Fruit fly (Drosophila melanogaster) whole organism, embryonic: Measurements from ENCODE around the gene Gale.
A peak's percentile ranks its signal among the peaks of the same experiment; 100 is the strongest.

Experiments
- Antp ChIP-seq: fragments of 200-800 bp; sonication (Bioruptor generic); optimal IDR thresholded peaks from 3 replicates; lab custom pipeline; 2016; ENCODE audit warnings: missing biosample characterization, missing genetic modification characterization
- CG10979 ChIP-seq: fragments of 200-800 bp; sonication (Bioruptor generic); optimal IDR thresholded peaks from 2 replicates; lab custom pipeline; 2018; ENCODE audit warnings: missing biosample characterization, mild to moderate bottlenecking, missing genetic modification characterization, moderate library complexity
- CG11696 ChIP-seq: fragments of 200-800 bp; sonication (Bioruptor generic); IDR thresholded peaks from 2 replicates; pipeline ENCODE4 v1.3.6; 2022; ENCODE audit warnings: missing biosample characterization, missing genetic modification characterization
- CG12236 ChIP-seq: fragments of 200-800 bp; sonication (Bioruptor generic); optimal IDR thresholded peaks from 2 replicates; lab custom pipeline; 2016; ENCODE audit warnings: missing biosample characterization, missing genetic modification characterization
- CG13624 ChIP-seq: fragments of 200-800 bp; sonication (Bioruptor generic); optimal IDR thresholded peaks from 2 replicates; lab custom pipeline; 2016; ENCODE audit warnings: missing biosample characterization, missing genetic modification characterization
- CG13894 ChIP-seq: fragments of 200-800 bp; sonication (Bioruptor generic); optimal IDR thresholded peaks from 3 replicates; lab custom pipeline; 2018; ENCODE audit warnings: missing biosample characterization, mild to moderate bottlenecking, missing genetic modification characterization, moderate library complexity
- CG18619 ChIP-seq: fragments of 200-800 bp; sonication (Bioruptor generic); optimal IDR thresholded peaks from 3 replicates; lab custom pipeline; 2017; ENCODE audit warnings: missing biosample characterization, mild to moderate bottlenecking, missing genetic modification characterization
- CG2129 ChIP-seq: fragments of 200-800 bp; sonication (Bioruptor generic); IDR thresholded peaks from 2 replicates; pipeline ENCODE4 v1.3.6; 2022; ENCODE audit warnings: missing biosample characterization, missing genetic modification characterization; ENCODE audit not compliant: partially characterized antibody
- CG2202 ChIP-seq: fragments of 200-800 bp; sonication (Bioruptor generic); optimal IDR thresholded peaks from 2 replicates; lab custom pipeline; 2018; ENCODE audit warnings: missing biosample characterization, mild to moderate bottlenecking, missing genetic modification characterization
- CG2875 ChIP-seq: fragments of 200-800 bp; sonication (Bioruptor generic); optimal IDR thresholded peaks from 2 replicates; lab custom pipeline; 2017; ENCODE audit warnings: missing biosample characterization, mild to moderate bottlenecking, missing genetic modification characterization, missing genetic modification reagents
- CG2889 ChIP-seq: fragments of 200-800 bp; sonication (Bioruptor generic); IDR thresholded peaks from 3 replicates; pipeline ENCODE4 v1.3.6; 2022; ENCODE audit warnings: missing biosample characterization, missing genetic modification characterization
- CG3163 ChIP-seq: fragments of 200-800 bp; sonication (Bioruptor generic); optimal IDR thresholded peaks from 3 replicates; lab custom pipeline; 2016; ENCODE audit warnings: missing biosample characterization, missing genetic modification characterization
- CG32767 ChIP-seq: fragments of 200-800 bp; sonication (Bioruptor generic); IDR thresholded peaks from 2 replicates; pipeline ENCODE4 v1.3.6; 2022; ENCODE audit warnings: missing biosample characterization, missing genetic modification characterization
- CG33557 ChIP-seq: fragments of 200-800 bp; sonication (Bioruptor generic); optimal IDR thresholded peaks from 2 replicates; lab custom pipeline; 2019; ENCODE audit warnings: missing biosample characterization, mild to moderate bottlenecking, missing genetic modification characterization, moderate library complexity
- CG34224 ChIP-seq: fragments of 200-800 bp; sonication (Bioruptor generic); IDR thresholded peaks from 3 replicates; pipeline ENCODE4 v1.3.6; 2022; ENCODE audit warnings: missing biosample characterization, missing genetic modification characterization; ENCODE audit not compliant: partially characterized antibody
- CG34376 ChIP-seq: fragments of 200-800 bp; sonication (Bioruptor generic); optimal IDR thresholded peaks from 2 replicates; lab custom pipeline; 2018; ENCODE audit warnings: missing biosample characterization, mild to moderate bottlenecking, missing genetic modification characterization
- CG3838 ChIP-seq: fragments of 200-800 bp; sonication (Bioruptor generic); optimal IDR thresholded peaks from 3 replicates; lab custom pipeline; 2016; ENCODE audit warnings: missing biosample characterization, missing genetic modification characterization
- CG5180 ChIP-seq: fragments of 200-800 bp; sonication (Bioruptor generic); optimal IDR thresholded peaks from 3 replicates; lab custom pipeline; 2017; ENCODE audit warnings: missing biosample characterization, missing genetic modification characterization, mild to moderate bottlenecking, moderate library complexity, missing genetic modification reagents
- CG6683 ChIP-seq: fragments of 200-800 bp; sonication (Bioruptor generic); optimal IDR thresholded peaks from 2 replicates; lab custom pipeline; 2017; ENCODE audit warnings: missing biosample characterization, mild to moderate bottlenecking, missing genetic modification characterization, missing genetic modification reagents
- CG6813 ChIP-seq: fragments of 200-800 bp; sonication (Bioruptor generic); optimal IDR thresholded peaks from 2 replicates; lab custom pipeline; 2017; ENCODE audit warnings: missing biosample characterization, missing genetic modification characterization, mild to moderate bottlenecking, moderate library complexity, missing genetic modification reagents
- CG9215 ChIP-seq: fragments of 200-800 bp; sonication (Bioruptor generic); IDR thresholded peaks from 2 replicates; pipeline ENCODE4 v1.3.6; 2022; ENCODE audit warnings: missing biosample characterization, missing genetic modification characterization
- CG9932 ChIP-seq: fragments of 200-800 bp; sonication (Bioruptor generic); IDR thresholded peaks from 2 replicates; pipeline ENCODE4 v1.3.6; 2022; ENCODE audit warnings: missing biosample characterization, missing genetic modification characterization
- Chrac-16 ChIP-seq: fragments of 200-800 bp; sonication (Bioruptor generic); optimal IDR thresholded peaks from 3 replicates; lab custom pipeline; 2016; ENCODE audit warnings: missing biosample characterization, missing genetic modification characterization
- Dip2 ChIP-seq: fragments of 200-800 bp; sonication (Bioruptor generic); IDR thresholded peaks from 2 replicates; pipeline ENCODE4 v1.3.6; 2022; ENCODE audit warnings: missing biosample characterization, missing genetic modification characterization
- Elba2 ChIP-seq: fragments of 200-800 bp; sonication (Bioruptor generic); optimal IDR thresholded peaks from 3 replicates; lab custom pipeline; 2016; ENCODE audit warnings: missing biosample characterization, missing genetic modification characterization
- HLH4C ChIP-seq: fragments of 200-800 bp; sonication (Bioruptor generic); IDR thresholded peaks from 3 replicates; pipeline ENCODE4 v1.3.6; 2022; ENCODE audit warnings: missing biosample characterization, missing genetic modification characterization; ENCODE audit not compliant: partially characterized antibody
- Mes4 ChIP-seq: fragments of 200-800 bp; sonication (Bioruptor generic); optimal IDR thresholded peaks from 2 replicates; lab custom pipeline; 2016; ENCODE audit warnings: missing biosample characterization, missing genetic modification characterization
- Myb ChIP-seq: fragments of 200-800 bp; sonication (Bioruptor generic); optimal IDR thresholded peaks from 2 replicates; lab custom pipeline; 2016; ENCODE audit warnings: missing biosample characterization, missing genetic modification characterization
- Ravus ChIP-seq: fragments of 200-800 bp; sonication (Bioruptor generic); IDR thresholded peaks from 2 replicates; pipeline ENCODE4 v1.3.6; 2022; ENCODE audit warnings: missing biosample characterization, missing genetic modification characterization
- Six4 ChIP-seq: fragments of 200-800 bp; sonication (Bioruptor generic); optimal IDR thresholded peaks from 2 replicates; lab custom pipeline; 2016; ENCODE audit warnings: missing biosample characterization, missing genetic modification characterization
- Sox100B ChIP-seq: fragments of 200-800 bp; sonication (Bioruptor generic); optimal IDR thresholded peaks from 3 replicates; lab custom pipeline; 2018; ENCODE audit warnings: missing biosample characterization, mild to moderate bottlenecking, missing genetic modification characterization
- Sry-β ChIP-seq: fragments of 200-800 bp; sonication (Bioruptor generic); optimal IDR thresholded peaks from 2 replicates; lab custom pipeline; 2018; ENCODE audit warnings: missing biosample characterization, mild to moderate bottlenecking, missing genetic modification characterization, moderate library complexity
- Trl ChIP-seq, 3 experiments: fragments of >200 bp in 2 of 3; fragments of 200-800 bp in 1 of 3; sonication (Bioruptor generic) in 1 of 3; optimal IDR thresholded peaks; 2 replicates in 1 of 3; 3 replicates in 2 of 3; lab custom pipeline; 2016 to 2017; ENCODE audit warnings: missing biosample characterization in 1 of 3, missing genetic modification characterization in 1 of 3
- ato ChIP-seq: fragments of 200-800 bp; sonication (Bioruptor generic); IDR thresholded peaks from 2 replicates; pipeline ENCODE4 v1.3.6; 2022; ENCODE audit warnings: missing biosample characterization, missing genetic modification characterization; ENCODE audit not compliant: partially characterized antibody
- az2 ChIP-seq: fragments of 200-800 bp; sonication (Bioruptor generic); optimal IDR thresholded peaks from 3 replicates; lab custom pipeline; 2016; ENCODE audit warnings: missing biosample characterization, missing genetic modification characterization
- dan ChIP-seq: fragments of 200-800 bp; sonication (Bioruptor generic); IDR thresholded peaks from 2 replicates; pipeline ENCODE4 v1.3.6; 2022; ENCODE audit warnings: missing biosample characterization, missing genetic modification characterization
- danr ChIP-seq: fragments of 200-800 bp; sonication (Bioruptor generic); IDR thresholded peaks from 2 replicates; pipeline ENCODE4 v1.3.6; 2022; ENCODE audit warnings: missing biosample characterization, missing genetic modification characterization
- emc ChIP-seq: fragments of 200-800 bp; sonication (Bioruptor generic); optimal IDR thresholded peaks from 2 replicates; lab custom pipeline; 2016; ENCODE audit warnings: missing biosample characterization, missing genetic modification characterization
- gfzf ChIP-seq: fragments of 200-800 bp; sonication (Bioruptor generic); optimal IDR thresholded peaks from 2 replicates; lab custom pipeline; 2016; ENCODE audit warnings: missing biosample characterization, mild to moderate bottlenecking, missing genetic modification characterization, moderate library complexity
- grn ChIP-seq: fragments of 200-800 bp; sonication (Bioruptor generic); optimal IDR thresholded peaks from 3 replicates; lab custom pipeline; 2017; ENCODE audit warnings: missing biosample characterization, missing genetic modification characterization
- gro ChIP-seq: fragments of 200-800 bp; sonication (Bioruptor generic); optimal IDR thresholded peaks from 2 replicates; lab custom pipeline; 2016; ENCODE audit warnings: missing biosample characterization, missing genetic modification characterization
- nmo ChIP-seq: fragments of 200-800 bp; sonication (Bioruptor generic); optimal IDR thresholded peaks from 2 replicates; lab custom pipeline; 2018; ENCODE audit warnings: missing biosample characterization, mild to moderate bottlenecking, missing genetic modification characterization, moderate library complexity
- phol ChIP-seq: fragments of 200-800 bp; sonication (Bioruptor generic); optimal IDR thresholded peaks from 3 replicates; lab custom pipeline; 2018; ENCODE audit warnings: missing biosample characterization, mild to moderate bottlenecking, missing genetic modification characterization, moderate library complexity
- pros ChIP-seq: fragments of 200-800 bp; sonication (Bioruptor generic); optimal IDR thresholded peaks from 3 replicates; lab custom pipeline; 2019; ENCODE audit warnings: missing biosample characterization, mild to moderate bottlenecking, missing genetic modification characterization, moderate library complexity
- schlank ChIP-seq: fragments of 200-800 bp; sonication (Bioruptor generic); optimal IDR thresholded peaks from 2 replicates; lab custom pipeline; 2018; ENCODE audit warnings: missing biosample characterization, mild to moderate bottlenecking, missing genetic modification characterization
- shn ChIP-seq: fragments of 200-800 bp; sonication (Bioruptor generic); optimal IDR thresholded peaks from 3 replicates; lab custom pipeline; 2016; ENCODE audit warnings: missing biosample characterization, missing genetic modification characterization
- sima ChIP-seq: fragments of 200-800 bp; sonication (Bioruptor generic); optimal IDR thresholded peaks from 2 replicates; lab custom pipeline; 2016; ENCODE audit warnings: missing biosample characterization, missing genetic modification characterization
- unpg ChIP-seq: fragments of 200-800 bp; sonication (Bioruptor generic); optimal IDR thresholded peaks from 3 replicates; lab custom pipeline; 2018; ENCODE audit warnings: missing biosample characterization, mild to moderate bottlenecking, missing genetic modification characterization, moderate library complexity

Gale gene

dm6 chr3L:627819-628601 is 20.3 kb upstream of the Gale start (continued):
- TF ChIP-seq Antp (GFP tag; lab: Kevin White, UChicago): peak; percentile 50
- TF ChIP-seq CG12236 (GFP tag; lab: Kevin White, UChicago): no peak
- no peak for TF ChIP-seq dan
- peak; percentile 65; the same call in 2 of the 3 replicates for TF ChIP-seq CG2889 (GFP tag; lab: Robert Waterston, UW)
- TF ChIP-seq nmo: peak; percentile 6
- TF ChIP-seq emc (GFP tag; lab: Kevin White, UChicago): no peak
- peak; percentile 76 for TF ChIP-seq gro (GFP tag; lab: Kevin White, UChicago)
- peak; percentile 67 for TF ChIP-seq grn (GFP tag; lab: Kevin White, UChicago)
- TF ChIP-seq Elba2 (GFP tag; lab: Kevin White, UChicago): no peak
- TF ChIP-seq CG9215 (GFP tag; lab: Robert Waterston, UW): peak; percentile 58
- TF ChIP-seq CG2202 (tag; lab: Kevin White, UChicago): peak; percentile 12
- peak; percentile 76 for TF ChIP-seq CG13624 (GFP tag; lab: Kevin White, UChicago)
- no peak for TF ChIP-seq CG11696 (GFP tag; lab: Robert Waterston, UW)
- peak; percentile 15 for TF ChIP-seq CG18619
- no peak for TF ChIP-seq schlank (tag; lab: Kevin White, UChicago)
- peak; percentile 17 for TF ChIP-seq Myb (GFP tag; lab: Kevin White, UChicago)
- peak; percentile 18 for TF ChIP-seq CG6813 (GFP tag; lab: Kevin White, UChicago)
- peak; percentile 80 for TF ChIP-seq pros (GFP tag; lab: Kevin White, UChicago)
- peak; percentile 70 for TF ChIP-seq CG5180 (GFP tag; lab: Kevin White, UChicago)
- TF ChIP-seq CG32767 (GFP tag; lab: Robert Waterston, UW): no peak; the same call in 1 of the 2 replicates
- no peak for TF ChIP-seq HLH4C (GFP tag; lab: Robert Waterston, UW)
- TF ChIP-seq Sox100B (GFP tag; lab: Kevin White, UChicago): no peak
- TF ChIP-seq CG34224 (GFP tag; lab: Robert Waterston, UW): no peak; the same call in 2 of the 3 replicates
- no peak for TF ChIP-seq ato
- TF ChIP-seq unpg (GFP tag; lab: Kevin White, UChicago): peak; percentile 16
- no peak for TF ChIP-seq Mes4 (GFP tag; lab: Kevin White, UChicago)
- peak; percentile 96 for TF ChIP-seq CG13894 (tag; lab: Kevin White, UChicago)
- peak; percentile 8 for TF ChIP-seq az2 (GFP tag; lab: Kevin White, UChicago)
- no peak for TF ChIP-seq Ravus (GFP tag; lab: Robert Waterston, UW)
- no peak for TF ChIP-seq Chrac-16 (GFP tag; lab: Kevin White, UChicago)
- peak; percentile 48 for TF ChIP-seq shn (GFP tag; lab: Kevin White, UChicago)
- peak; percentile 95 for TF ChIP-seq CG34376 (GFP tag; lab: Kevin White, UChicago)
- TF ChIP-seq Dip2 (GFP tag; lab: Robert Waterston, UW): no peak
- no peak for TF ChIP-seq Sry-β
- no peak for TF ChIP-seq Six4 (GFP tag; lab: Kevin White, UChicago)
- TF ChIP-seq CG10979 (tag; lab: Kevin White, UChicago): no peak
- TF ChIP-seq Trl (optimal IDR thresholded peaks at IDR 0.05; lab: Kevin White, UChicago): peak; percentile 42 to 80
- no peak for TF ChIP-seq Trl (GFP tag; optimal IDR thresholded peaks at IDR 0.05; lab: Kevin White, UChicago)
- TF ChIP-seq CG2875 (GFP tag; lab: Kevin White, UChicago): peak; percentile 35
- TF ChIP-seq sima (GFP tag; lab: Kevin White, UChicago): no peak
- TF ChIP-seq CG3838 (GFP tag; lab: Kevin White, UChicago): peak; percentile 79
- peak; percentile 73 for TF ChIP-seq phol
- peak; percentile 69 for TF ChIP-seq CG9932
- peak; percentile 59 for TF ChIP-seq CG3163 (GFP tag; lab: Kevin White, UChicago)
- no peak for TF ChIP-seq CG2129 (GFP tag; lab: Robert Waterston, UW)
- TF ChIP-seq CG33557 (GFP tag; lab: Kevin White, UChicago): no peak
- TF ChIP-seq gfzf: peak; percentile 57
- TF ChIP-seq CG6683 (GFP tag; lab: Kevin White, UChicago): peak; percentile 38
- 0 out of 2 replicates have a peak, but pooled peaks have one; percentile 22 for TF ChIP-seq danr (GFP tag; lab: Robert Waterston, UW)
